Worm (Caenorhabditis elegans): ENCODE measurements around the gene sec-31.

The sec-31 gene

DNA sequence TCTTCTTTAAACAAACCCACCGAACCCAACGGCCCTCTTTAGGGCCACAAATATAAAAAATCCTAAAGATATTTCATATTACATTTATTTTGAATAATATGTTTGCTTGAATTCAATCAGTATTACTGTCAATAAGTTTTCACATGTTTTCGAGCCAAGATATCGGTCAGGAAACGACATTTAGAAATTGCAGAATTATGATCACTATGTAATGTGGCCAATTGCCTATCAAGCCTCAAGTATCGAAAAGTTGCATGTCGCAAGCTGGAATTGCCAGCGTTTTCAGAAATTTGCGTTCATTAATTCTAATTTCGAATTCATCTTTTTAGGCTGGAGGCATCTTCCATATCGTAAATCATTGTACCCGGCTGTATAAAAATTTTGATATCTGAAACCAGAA, 29.9 kb upstream of the sec-31 start (continued):
- TF ChIP-seq ama-1 (optimal IDR thresholded peaks at IDR 0.05) (no peak), ama-1 (GFP tag; optimal IDR thresholded peaks at IDR 0.05) (peak in 1 of 2 experiments; percentile 8), F22D6.2 (tag; optimal IDR thresholded peaks at IDR 0.05) (no peak), snpc-3.4 (tag; optimal IDR thresholded peaks at IDR 0.05) (peak; percentile 37), let-607 (tag; optimal IDR thresholded peaks at IDR 0.05) (no peak), efl-1 (GFP tag; optimal IDR thresholded peaks at IDR 0.05) (no peak), rpc-1 (optimal IDR thresholded peaks at IDR 0.05) (no peak), rpc-1 (tag; optimal IDR thresholded peaks at IDR 0.05) (no peak), F57C9.4 (tag; optimal IDR thresholded peaks at IDR 0.05) (no peak), madf-3 (GFP tag; IDR thresholded peaks at IDR 0.05) (0 out of 2 replicates have a peak, but pooled peaks have one; percentile 9), ZK185.1 (tag; optimal IDR thresholded peaks at IDR 0.05; ENCODE audit: poor library complexity, severe bottlenecking) (peak; percentile 11), aptf-3 (GFP tag; IDR thresholded peaks at IDR 0.05) (0 out of 2 replicates have a peak, but pooled peaks have one; percentile 69), lin-40 (tag; optimal IDR thresholded peaks at IDR 0.05) (no peak), tbp1 (GFP tag; optimal IDR thresholded peaks at IDR 0.05) (peak; percentile 33), athp-1 (tag; optimal IDR thresholded peaks at IDR 0.05) (peak; percentile 15), snpc-1.3 (tag; optimal IDR thresholded peaks at IDR 0.05; ENCODE audit: insufficient read depth) (no peak), dox-1 (GFP tag; IDR thresholded peaks at IDR 0.05) (peak; percentile 59), F49E8.2 (tag; optimal IDR thresholded peaks at IDR 0.05; ENCODE audit: insufficient read depth) (peak; percentile 82), xnd-1 (tag; optimal IDR thresholded peaks at IDR 0.05) (peak; percentile 35), cebp-1 (GFP tag; IDR thresholded peaks at IDR 0.05) (no peak), cebp-1 (tag; optimal IDR thresholded peaks at IDR 0.05) (peak; percentile 2), akir-1 (GFP tag; optimal IDR thresholded peaks at IDR 0.05) (no peak), madf-6 (GFP tag; IDR thresholded peaks at IDR 0.05) (peak; percentile 79), lsy-27 (tag; optimal IDR thresholded peaks at IDR 0.05; ENCODE audit: borderline replicate concordance, insufficient read depth) (no peak), mcd-1 (GFP tag; IDR thresholded peaks at IDR 0.05) (peak; percentile 34; the same call in 1 of the 2 replicates), nfya-2 (GFP tag; IDR thresholded peaks at IDR 0.05) (no peak), K12H6.12 (tag; optimal IDR thresholded peaks at IDR 0.05) (no peak), unc-62 (GFP tag; optimal IDR thresholded peaks at IDR 0.05) (no peak), aptf-2 (GFP tag; conservative IDR thresholded peaks at IDR 0.05) (no peak), somi-1 (GFP tag; optimal IDR thresholded peaks at IDR 0.05) (no peak), lin-35 (GFP tag; optimal IDR thresholded peaks at IDR 0.05) (no peak), attf-5 (GFP tag; optimal IDR thresholded peaks at IDR 0.05) (no peak), him-1 (tag; optimal IDR thresholded peaks at IDR 0.05) (no peak), ztf-6 (GFP tag; IDR thresholded peaks at IDR 0.05) (no peak), fkh-3 (tag; optimal IDR thresholded peaks at IDR 0.05) (no peak), T26A5.8 (tag; optimal IDR thresholded peaks at IDR 0.05) (no peak), nfyb-1 (GFP tag; IDR thresholded peaks at IDR 0.05) (no peak), ets-4 (GFP tag; optimal IDR thresholded peaks at IDR 0.05) (no peak), hmg-1.2 (GFP tag; IDR thresholded peaks at IDR 0.05) (peak; percentile 37), ccch-3 (GFP tag; optimal IDR thresholded peaks at IDR 0.05) (no peak), gei-17 (GFP tag; optimal IDR thresholded peaks at IDR 0.05) (no peak), Y53G8AR.9 (GFP tag; conservative IDR thresholded peaks at IDR 0.05) (0 out of 2 replicates have a peak, but pooled peaks have one; percentile 55), nfya-1 (tag; optimal IDR thresholded peaks at IDR 0.05; ENCODE audit: borderline replicate concordance, insufficient read depth) (no peak), tlf-1 (GFP tag; optimal IDR thresholded peaks at IDR 0.05) (peak; percentile 21), Y95B8A.8 (GFP tag; IDR thresholded peaks at IDR 0.05) (peak; percentile 71; the same call in 1 of the 2 replicates), nhr-179 (tag; optimal IDR thresholded peaks at IDR 0.05) (no peak), F37B4.10 (GFP tag; IDR thresholded peaks at IDR 0.05) (no peak), B0035.1 (tag; optimal IDR thresholded peaks at IDR 0.05) (no peak), egl-44 (GFP tag; IDR thresholded peaks at IDR 0.05) (0 out of 2 replicates have a peak, but pooled peaks have one; percentile 32)

Data from whole organism, young adult.